Worm (Caenorhabditis elegans) whole organism, young adult: ENCODE data around the gene F07A11.1.

ENCODE experiments used
- C06A6.2 ChIP-seq: fragments of 200-800 bp; sonication (Bioruptor generic); conservative IDR thresholded peaks from 2 replicates; pipeline ENCODE4 v1.3.6; 2022; ENCODE audit warnings: missing genetic modification characterization, missing compliant biosample characterization
- F10E7.11 ChIP-seq: sonication (generic microtip); optimal IDR thresholded peaks from 2 replicates; lab custom pipeline; 2017; ENCODE audit warnings: mild to moderate bottlenecking, missing genetic modification characterization, moderate library complexity, missing compliant biosample characterization
- F55B11.4 ChIP-seq: sonication (generic microtip); optimal IDR thresholded peaks from 2 replicates; lab custom pipeline; 2016; ENCODE audit warnings: missing compliant biosample characterization, missing genetic modification characterization, borderline replicate concordance; ENCODE audit not compliant: insufficient read depth
- Y79H2A.3 ChIP-seq: fragments of 200-800 bp; sonication (Bioruptor generic); conservative IDR thresholded peaks from 2 replicates; pipeline ENCODE4 v1.3.6; 2022; ENCODE audit warnings: missing genetic modification reagents, missing genetic modification characterization, missing compliant biosample characterization
- ama-1 ChIP-seq, 3 experiments: fragments of 150-350 bp in 1 of 3; sonication (generic microtip) in 2 of 3; optimal IDR thresholded peaks; 2 replicates each; lab custom pipeline; 2014 to 2018; ENCODE audit warnings: missing biosample characterization in 2 of 3, missing genetic modification characterization in 2 of 3, missing genetic modification reagents in 2 of 3
- aptf-2 ChIP-seq: fragments of 200-800 bp; sonication (Bioruptor generic); conservative IDR thresholded peaks from 2 replicates; pipeline ENCODE4 v1.3.6; 2022; ENCODE audit warnings: missing genetic modification reagents, missing genetic modification characterization, missing compliant biosample characterization
- atf-7 ChIP-seq: sonication (generic microtip); optimal IDR thresholded peaks from 2 replicates; lab custom pipeline; 2017; ENCODE audit warnings: mild to moderate bottlenecking, missing genetic modification characterization, missing compliant biosample characterization
- attf-5 ChIP-seq: fragments of 200-800 bp; sonication (Bioruptor generic); optimal IDR thresholded peaks from 2 replicates; lab custom pipeline; 2018; ENCODE audit warnings: mild to moderate bottlenecking, missing genetic modification characterization, missing compliant biosample characterization
- bed-1 ChIP-seq: fragments of 200-800 bp; sonication (Bioruptor generic); IDR thresholded peaks from 2 replicates; pipeline ENCODE4 v1.3.6; 2022; ENCODE audit warnings: missing genetic modification reagents, missing genetic modification characterization, missing compliant biosample characterization
- bed-2 ChIP-seq: fragments of 200-800 bp; sonication (Bioruptor generic); IDR thresholded peaks from 2 replicates; pipeline ENCODE4 v1.3.6; 2022; ENCODE audit warnings: missing genetic modification reagents, missing genetic modification characterization, missing compliant biosample characterization
- cebp-2 ChIP-seq: fragments of 200-800 bp; sonication (Bioruptor generic); IDR thresholded peaks from 2 replicates; pipeline ENCODE4 v1.3.6; 2022; ENCODE audit warnings: missing genetic modification characterization, missing compliant biosample characterization
- ceh-40 ChIP-seq: fragments of 200-800 bp; sonication (Bioruptor generic); IDR thresholded peaks from 2 replicates; pipeline ENCODE4 v1.3.6; 2022; ENCODE audit warnings: missing genetic modification characterization, missing compliant biosample characterization
- chd-7 ChIP-seq: sonication (generic microtip); optimal IDR thresholded peaks from 2 replicates; lab custom pipeline; 2016; ENCODE audit warnings: mild to moderate bottlenecking, missing genetic modification characterization, moderate library complexity, missing compliant biosample characterization
- dpff-1 ChIP-seq: sonication (generic microtip); optimal IDR thresholded peaks from 2 replicates; lab custom pipeline; 2017; ENCODE audit warnings: mild to moderate bottlenecking, missing genetic modification characterization, missing compliant biosample characterization
- efl-1 ChIP-seq: fragments of 150-350 bp; optimal IDR thresholded peaks from 2 replicates; lab custom pipeline; 2014; ENCODE audit warnings: missing biosample characterization, missing genetic modification reagents, missing genetic modification characterization
- fkh-3 ChIP-seq: sonication (generic microtip); optimal IDR thresholded peaks from 2 replicates; lab custom pipeline; 2016; ENCODE audit warnings: mild to moderate bottlenecking, missing genetic modification characterization, missing compliant biosample characterization
- gei-17 ChIP-seq: fragments of 200-800 bp; sonication (Bioruptor generic); optimal IDR thresholded peaks from 2 replicates; lab custom pipeline; 2018; ENCODE audit warnings: mild to moderate bottlenecking, missing genetic modification characterization, missing compliant biosample characterization
- hrde-1 ChIP-seq: sonication (generic microtip); optimal IDR thresholded peaks from 2 replicates; lab custom pipeline; 2016; ENCODE audit warnings: missing genetic modification characterization, mild to moderate bottlenecking, missing compliant biosample characterization, moderate library complexity, missing genotype, missing genetic modification reagents, borderline replicate concordance
- lin-40 ChIP-seq: sonication (generic microtip); optimal IDR thresholded peaks from 2 replicates; lab custom pipeline; 2016; ENCODE audit warnings: missing genetic modification characterization, mild to moderate bottlenecking, missing compliant biosample characterization, missing genotype, missing genetic modification reagents
- lin-54 ChIP-seq: fragments of 200-800 bp; sonication (Bioruptor generic); optimal IDR thresholded peaks from 2 replicates; lab custom pipeline; 2018; ENCODE audit warnings: mild to moderate bottlenecking, missing genetic modification characterization, missing compliant biosample characterization
- lsl-1 ChIP-seq: fragments of 200-800 bp; sonication (Bioruptor generic); optimal IDR thresholded peaks from 2 replicates; lab custom pipeline; 2018; ENCODE audit warnings: mild to moderate bottlenecking, missing genetic modification characterization, moderate library complexity, missing compliant biosample characterization
- mcd-1 ChIP-seq: fragments of 200-800 bp; sonication (Bioruptor generic); IDR thresholded peaks from 2 replicates; pipeline ENCODE4 v1.3.6; 2022; ENCODE audit warnings: missing genetic modification reagents, missing genetic modification characterization, missing compliant biosample characterization
- nhr-80 ChIP-seq: sonication (generic microtip); optimal IDR thresholded peaks from 2 replicates; lab custom pipeline; 2016; ENCODE audit warnings: missing genetic modification characterization, missing compliant biosample characterization
- nhr-90 ChIP-seq: sonication (generic microtip); optimal IDR thresholded peaks from 2 replicates; lab custom pipeline; 2016; ENCODE audit warnings: missing genotype, mild to moderate bottlenecking, missing genetic modification characterization, missing compliant biosample characterization
- pbrm-1 ChIP-seq: fragments of 200-800 bp; sonication (Bioruptor generic); IDR thresholded peaks from 2 replicates; pipeline ENCODE4 v1.3.6; 2022; ENCODE audit warnings: missing genetic modification reagents, missing genetic modification characterization, missing compliant biosample characterization
- unc-130 ChIP-seq: sonication (generic microtip); optimal IDR thresholded peaks from 2 replicates; lab custom pipeline; 2016; ENCODE audit warnings: missing genetic modification reagents, missing genetic modification characterization, missing compliant biosample characterization
- zfh-2 ChIP-seq: fragments of 200-800 bp; sonication (Bioruptor generic); conservative IDR thresholded peaks from 2 replicates; pipeline ENCODE4 v1.3.6; 2022; ENCODE audit warnings: missing genetic modification reagents, missing genetic modification characterization, missing compliant biosample characterization
- ztf-26 ChIP-seq: sonication (generic microtip); optimal IDR thresholded peaks from 2 replicates; lab custom pipeline; 2017; ENCODE audit warnings: missing genetic modification characterization, missing compliant biosample characterization
- ztf-6 ChIP-seq: fragments of 200-800 bp; sonication (Bioruptor generic); IDR thresholded peaks from 2 replicates; pipeline ENCODE4 v1.3.6; 2022; ENCODE audit warnings: missing genetic modification reagents, missing genetic modification characterization, missing compliant biosample characterization

Gene F07A11.1

DNA sequence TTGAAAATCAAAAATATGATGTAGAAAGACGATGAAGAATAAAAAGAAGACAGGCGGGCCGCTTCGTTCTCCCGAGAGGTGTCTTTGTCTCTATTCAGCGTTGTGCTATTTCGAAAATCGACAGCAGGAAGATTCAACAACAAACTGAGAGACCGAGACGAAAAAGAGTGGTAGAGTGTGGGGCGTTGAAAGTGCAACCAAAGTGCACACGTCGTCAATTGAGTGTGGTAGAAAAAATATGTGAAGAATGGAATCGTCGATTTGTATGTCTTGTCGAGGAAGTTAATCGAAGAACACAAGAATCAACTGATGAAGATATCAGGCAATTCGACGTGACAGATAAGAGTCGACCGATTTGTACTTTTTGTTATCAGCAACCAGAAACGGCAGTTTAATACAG, 27.2 kb upstream of the F07A11.1 start (continued):
- TF ChIP-seq C06A6.2 (GFP tag; lab: Robert Waterston, UW) (no peak), cebp-2 (GFP tag; lab: Robert Waterston, UW) (no peak), chd-7 (tag; lab: Kevin White, UChicago) (no peak)

ce11 chrII:11617715-11618114, 25.8 kb upstream of the F07A11.1 start:
- TF ChIP-seq pbrm-1 (GFP tag; lab: Robert Waterston, UW) (no peak), attf-5 (GFP tag; lab: Kevin White, UChicago) (peak; percentile 8), lin-40 (tag; lab: Kevin White, UChicago) (peak; percentile 22), ztf-26 (tag; lab: Kevin White, UChicago) (peak; percentile 18), C06A6.2 (GFP tag; lab: Robert Waterston, UW) (0 out of 2 replicates have a peak, but pooled peaks have one; percentile 15)

DNA sequence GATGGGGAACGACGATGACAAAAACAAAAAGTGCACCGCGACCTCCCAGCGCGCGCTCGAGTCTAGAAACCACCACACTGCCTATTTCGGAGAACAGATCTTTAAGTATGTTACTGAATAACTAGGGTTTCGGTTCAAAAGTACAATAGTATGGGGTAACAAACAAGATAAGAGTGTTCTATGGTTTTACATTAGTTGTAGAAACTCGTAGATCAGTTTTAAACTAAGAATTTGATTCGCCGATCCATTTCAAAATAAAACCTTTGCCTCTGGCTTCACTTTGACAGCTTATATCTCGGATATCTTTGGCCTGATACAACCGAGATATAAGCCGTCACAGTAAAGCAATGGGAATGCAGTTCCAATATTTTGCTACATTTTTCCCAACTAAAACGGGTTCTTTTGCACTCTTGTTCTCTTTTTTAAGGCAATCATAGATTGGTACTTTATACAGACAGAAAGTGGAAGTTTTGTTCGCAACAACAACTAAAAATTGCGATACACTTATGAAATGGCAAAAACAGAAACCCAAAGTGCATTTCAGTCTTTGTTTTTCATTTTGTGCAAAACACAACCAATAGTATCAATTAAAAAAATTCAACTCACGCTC, 24.5 kb upstream of the F07A11.1 start:
- no peak for TF ChIP-seq bed-2
- TF ChIP-seq mcd-1 (GFP tag; lab: Robert Waterston, UW), result no peak
- TF ChIP-seq ceh-40 (GFP tag; lab: Robert Waterston, UW), result no peak
- no peak for TF ChIP-seq nhr-90 (tag; lab: Kevin White, UChicago)
- TF ChIP-seq bed-1 (GFP tag; lab: Robert Waterston, UW), result no peak
- no peak for TF ChIP-seq hrde-1 (tag; lab: Kevin White, UChicago)
- TF ChIP-seq unc-130, result no peak

DNA sequence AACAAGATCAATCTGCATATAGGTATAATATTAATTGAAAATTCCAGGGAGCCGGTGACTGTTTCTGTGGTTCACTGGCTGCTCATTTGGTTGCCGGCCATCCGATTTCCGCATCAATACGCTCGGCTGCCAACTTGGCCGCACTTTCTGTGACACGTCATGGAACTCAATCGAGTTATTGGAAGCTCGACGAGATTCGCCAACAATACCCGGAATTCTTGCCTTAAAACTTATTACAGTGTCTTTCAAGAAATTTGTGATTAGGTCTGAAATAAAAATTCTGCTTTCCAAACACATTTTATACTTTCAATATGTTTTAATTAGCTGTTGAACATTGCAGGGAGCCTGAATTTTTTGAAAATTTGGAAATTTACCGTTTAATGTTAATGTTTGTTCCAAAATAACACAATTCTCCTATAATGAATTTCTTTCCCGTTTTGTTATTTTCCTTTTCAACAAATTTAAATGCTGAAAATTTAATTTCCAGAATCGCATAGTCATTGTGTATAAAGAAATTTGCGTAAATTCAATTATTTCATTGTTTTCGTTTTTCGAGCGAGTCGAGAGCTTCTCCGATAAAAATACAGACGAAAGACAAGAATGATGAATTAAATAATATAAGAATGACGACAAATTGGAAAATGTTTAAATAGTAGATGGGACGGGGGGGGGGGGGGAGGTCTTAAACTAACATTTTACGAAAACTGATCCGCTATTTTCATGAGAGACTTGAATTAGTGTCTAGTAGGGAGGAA, 22.4 kb upstream of the F07A11.1 start:
- TF ChIP-seq lsl-1 (GFP tag; lab: Kevin White, UChicago), result no peak
- 0 out of 2 replicates have a peak, but pooled peaks have one; percentile 18 for TF ChIP-seq cebp-2 (GFP tag; lab: Robert Waterston, UW)
- no peak for TF ChIP-seq efl-1 (GFP tag; lab: Kevin White, UChicago)
- no peak for TF ChIP-seq gei-17
- TF ChIP-seq ama-1 (optimal IDR thresholded peaks at IDR 0.05; lab: Kevin White, UChicago), result peak; percentile 28
- no peak for TF ChIP-seq ama-1 (GFP tag; optimal IDR thresholded peaks at IDR 0.05; lab: Kevin White, UChicago)
- TF ChIP-seq aptf-2 (GFP tag; lab: Robert Waterston, UW), result no peak
- no peak for TF ChIP-seq Y79H2A.3 (GFP tag; lab: Robert Waterston, UW)
- no peak for TF ChIP-seq F55B11.4 (tag; lab: Kevin White, UChicago)

- TF ChIP-seq dpff-1 (no peak), nhr-80 (tag; lab: Kevin White, UChicago) (peak; percentile 16), zfh-2 (GFP tag; lab: Robert Waterston, UW) (0 out of 2 replicates have a peak, but pooled peaks have one; percentile 12)
- TF ChIP-seq, all 124 proteins: peak for 2
These were observed 20.3 kb upstream of the F07A11.1 start, which contains the start of gene F07A11.5 for ce11 chrII:11612034-11612723. Gene F07A11.5, plus strand, starts transcription at chrII:11612300.

ce11 chrII:11611462-11611861, 19.5 kb upstream of the F07A11.1 start:
- no peak for TF ChIP-seq atf-7 (tag; lab: Kevin White, UChicago)
- TF ChIP-seq F10E7.11 (tag; lab: Kevin White, UChicago), result no peak
- no peak for TF ChIP-seq ztf-6
- peak; percentile 48 for TF ChIP-seq nhr-80 (tag; lab: Kevin White, UChicago)
- TF ChIP-seq fkh-3 (tag; lab: Kevin White, UChicago), result no peak
- no peak for TF ChIP-seq lin-54 (GFP tag; lab: Kevin White, UChicago)
- peak; percentile 13 for TF ChIP-seq ztf-26 (tag; lab: Kevin White, UChicago)
- TF ChIP-seq, all 124 proteins: peak for 2
